Worm (Caenorhabditis elegans) whole organism, midembryonic: ENCODE measurements around the gene rhgf-1.

ENCODE experiments used
- med-1 ChIP-seq: sonication (generic microtip); optimal IDR thresholded peaks from 2 replicates; lab custom pipeline; 2017; ENCODE audit warnings: missing genetic modification characterization, mild to moderate bottlenecking, missing compliant biosample characterization, antibody characterized with exemption, missing genetic modification reagents; ENCODE audit not compliant: insufficient read depth
- ref-1 ChIP-seq: fragments of 200-800 bp; sonication (Bioruptor generic); conservative IDR thresholded peaks from 2 replicates; pipeline ENCODE4 v1.3.6; 2022; ENCODE audit warnings: missing genetic modification reagents, missing genetic modification characterization, missing compliant biosample characterization
- tab-1 ChIP-seq: fragments of 200-800 bp; sonication (Bioruptor generic); IDR thresholded peaks from 2 replicates; pipeline ENCODE4 v1.3.6; 2022; ENCODE audit warnings: missing genetic modification characterization, missing compliant biosample characterization

ce11 chrX:10711769-10712168 lies at the start of gene rhgf-1:
- TF ChIP-seq ref-1: no peak
- no peak for TF ChIP-seq med-1
- TF ChIP-seq tab-1 (GFP tag; lab: Robert Waterston, UW): no peak
